Worm (Caenorhabditis elegans) whole organism, L2 larva: ENCODE data around the gene dhs-28.
A peak's percentile ranks its signal among the peaks of the same experiment; 100 is the strongest.

Source experiments
- C34F6.9 ChIP-seq: fragments of 150-350 bp; optimal IDR thresholded peaks from 2 replicates; lab custom pipeline; 2014; ENCODE audit warnings: missing biosample characterization, missing genetic modification characterization
- F13H6.1 ChIP-seq: sonication (generic microtip); optimal IDR thresholded peaks from 2 replicates; lab custom pipeline; 2016; ENCODE audit warnings: missing genetic modification characterization, missing compliant biosample characterization
- Y55F3AM.14 ChIP-seq: fragments of 200-800 bp; sonication (Bioruptor generic); optimal IDR thresholded peaks from 2 replicates; lab custom pipeline; 2018; ENCODE audit warnings: mild to moderate bottlenecking, missing genetic modification characterization, missing compliant biosample characterization
- alr-1 ChIP-seq: fragments of 150-350 bp; optimal IDR thresholded peaks from 2 replicates; lab custom pipeline; 2014; ENCODE audit warnings: missing biosample characterization, missing genetic modification characterization
- aly-2 ChIP-seq: fragments of 150-350 bp; optimal IDR thresholded peaks from 2 replicates; lab custom pipeline; 2014; ENCODE audit warnings: missing biosample characterization, missing genetic modification characterization
- ama-1 ChIP-seq: fragments of 150-350 bp; optimal IDR thresholded peaks from 2 replicates; lab custom pipeline; 2018; ENCODE audit warnings: inconsistent platforms
- ceh-16 ChIP-seq: fragments of 150-350 bp; optimal IDR thresholded peaks from 2 replicates; lab custom pipeline; 2014; ENCODE audit warnings: missing biosample characterization, missing genetic modification characterization
- crh-2 ChIP-seq: sonication (generic microtip); optimal IDR thresholded peaks from 2 replicates; lab custom pipeline; 2017; ENCODE audit warnings: missing biosample characterization, missing genetic modification characterization
- dmd-4 ChIP-seq: sonication (generic microtip); optimal IDR thresholded peaks from 2 replicates; lab custom pipeline; 2017; ENCODE audit warnings: missing biosample characterization, missing genetic modification characterization
- egl-27 ChIP-seq: sonication (generic microtip); optimal IDR thresholded peaks from 3 replicates; lab custom pipeline; 2017; ENCODE audit warnings: missing biosample characterization, missing genetic modification reagents, missing genetic modification characterization
- elt-1 ChIP-seq: fragments of 150-350 bp; optimal IDR thresholded peaks from 2 replicates; lab custom pipeline; 2014; ENCODE audit warnings: missing biosample characterization, missing genetic modification characterization
- fos-1 ChIP-seq: fragments of 150-350 bp; optimal IDR thresholded peaks from 2 replicates; lab custom pipeline; 2014; ENCODE audit warnings: missing biosample characterization, missing genetic modification characterization
- gmeb-1 ChIP-seq: fragments of 150-350 bp; optimal IDR thresholded peaks from 2 replicates; lab custom pipeline; 2014; ENCODE audit warnings: missing biosample characterization, missing genetic modification characterization
- lin-11 ChIP-seq: fragments of 150-350 bp; sonication (generic microtip); optimal IDR thresholded peaks from 2 replicates; lab custom pipeline; 2014; ENCODE audit warnings: missing biosample characterization, missing genetic modification characterization, inconsistent platforms, mixed read lengths
- lin-13 ChIP-seq: fragments of 150-350 bp; optimal IDR thresholded peaks from 2 replicates; lab custom pipeline; 2014; ENCODE audit warnings: missing biosample characterization, missing genetic modification reagents, missing genetic modification characterization
- lsy-2 ChIP-seq, 2 experiments: fragments of 150-350 bp in 1 of 2; sonication (generic microtip) in 1 of 2; optimal IDR thresholded peaks; 2 replicates each; lab custom pipeline; 2014 to 2017; ENCODE audit warnings: missing biosample characterization in 2 of 2, missing genetic modification characterization in 2 of 2
- mab-5 ChIP-seq: fragments of 150-350 bp; optimal IDR thresholded peaks from 2 replicates; lab custom pipeline; 2014; ENCODE audit warnings: missing biosample characterization, missing genetic modification characterization
- mbf-1 ChIP-seq: sonication (generic microtip); optimal IDR thresholded peaks from 2 replicates; lab custom pipeline; 2017; ENCODE audit warnings: missing biosample characterization, missing genetic modification characterization
- nhr-11 ChIP-seq: fragments of 150-350 bp; optimal IDR thresholded peaks from 2 replicates; lab custom pipeline; 2014; ENCODE audit warnings: missing biosample characterization, missing genetic modification characterization
- nhr-12 ChIP-seq: fragments of 150-350 bp; optimal IDR thresholded peaks from 2 replicates; lab custom pipeline; 2014; ENCODE audit warnings: missing biosample characterization, missing genetic modification characterization
- nhr-129 ChIP-seq: fragments of 150-350 bp; optimal IDR thresholded peaks from 2 replicates; lab custom pipeline; 2014; ENCODE audit warnings: missing biosample characterization, missing genetic modification characterization
- nhr-21 ChIP-seq: fragments of 150-350 bp; optimal IDR thresholded peaks from 2 replicates; lab custom pipeline; 2014; ENCODE audit warnings: missing biosample characterization, missing genetic modification characterization
- nhr-23 ChIP-seq: fragments of 150-350 bp; optimal IDR thresholded peaks from 2 replicates; lab custom pipeline; 2014; ENCODE audit warnings: missing biosample characterization, missing genetic modification reagents, missing genetic modification characterization
- nhr-237 ChIP-seq: fragments of 150-350 bp; optimal IDR thresholded peaks from 2 replicates; lab custom pipeline; 2014; ENCODE audit warnings: missing biosample characterization, missing genetic modification characterization
- nhr-25 ChIP-seq: fragments of 150-350 bp; sonication (generic microtip); optimal IDR thresholded peaks from 3 replicates; lab custom pipeline; 2014; ENCODE audit warnings: missing biosample characterization, missing genetic modification characterization
- nhr-6 ChIP-seq: fragments of 150-350 bp; optimal IDR thresholded peaks from 2 replicates; lab custom pipeline; 2014; ENCODE audit warnings: missing biosample characterization, missing genetic modification characterization
- nhr-77 ChIP-seq: fragments of 150-350 bp; optimal IDR thresholded peaks from 2 replicates; lab custom pipeline; 2014; ENCODE audit warnings: missing biosample characterization, missing genetic modification characterization
- peb-1 ChIP-seq: fragments of 150-350 bp; optimal IDR thresholded peaks from 2 replicates; lab custom pipeline; 2014; ENCODE audit warnings: missing biosample characterization, missing genetic modification characterization
- sem-4 ChIP-seq: fragments of 150-350 bp; optimal IDR thresholded peaks from 2 replicates; lab custom pipeline; 2014; ENCODE audit warnings: missing biosample characterization, missing genetic modification reagents, missing genetic modification characterization
- sma-3 ChIP-seq: sonication (generic microtip); optimal IDR thresholded peaks from 2 replicates; lab custom pipeline; 2016; ENCODE audit warnings: missing genetic modification reagents, missing genetic modification characterization, missing compliant biosample characterization
- sma-9 ChIP-seq, 2 experiments: fragments of 150-350 bp in 1 of 2; sonication (generic microtip) in 1 of 2; optimal IDR thresholded peaks; 2 replicates each; lab custom pipeline; 2014 to 2016; ENCODE audit warnings: missing genetic modification characterization in 2 of 2, mild to moderate bottlenecking in 1 of 2, missing biosample characterization in 1 of 2, missing compliant biosample characterization in 1 of 2, missing genetic modification reagents in 1 of 2, moderate library complexity in 1 of 2
- snpc-4 ChIP-seq: fragments of 150-350 bp; optimal IDR thresholded peaks from 2 replicates; lab custom pipeline; 2014; ENCODE audit warnings: missing biosample characterization, missing genetic modification characterization
- unc-39 ChIP-seq: fragments of 150-350 bp; optimal IDR thresholded peaks from 2 replicates; lab custom pipeline; 2014; ENCODE audit warnings: missing biosample characterization, missing genetic modification characterization
- unc-55 ChIP-seq: fragments of 150-350 bp; sonication (generic microtip); optimal IDR thresholded peaks from 3 replicates; lab custom pipeline; 2014; ENCODE audit warnings: missing biosample characterization, missing genetic modification reagents, missing genetic modification characterization
- unc-62 ChIP-seq: fragments of 150-350 bp; optimal IDR thresholded peaks from 2 replicates; lab custom pipeline; 2014; ENCODE audit warnings: missing biosample characterization, missing genetic modification reagents, missing genetic modification characterization
- zag-1 ChIP-seq: fragments of 150-350 bp; optimal IDR thresholded peaks from 2 replicates; lab custom pipeline; 2014; ENCODE audit warnings: missing biosample characterization, missing genetic modification characterization
- ztf-1 ChIP-seq: fragments of 200-800 bp; sonication (Bioruptor generic); conservative IDR thresholded peaks from 2 replicates; pipeline ENCODE4 v1.3.6; 2022; ENCODE audit warnings: missing genetic modification characterization, missing compliant biosample characterization
- ztf-4 ChIP-seq: fragments of 150-350 bp; optimal IDR thresholded peaks from 2 replicates; lab custom pipeline; 2014; ENCODE audit warnings: missing biosample characterization, missing genetic modification characterization

dhs-28 gene

DNA sequence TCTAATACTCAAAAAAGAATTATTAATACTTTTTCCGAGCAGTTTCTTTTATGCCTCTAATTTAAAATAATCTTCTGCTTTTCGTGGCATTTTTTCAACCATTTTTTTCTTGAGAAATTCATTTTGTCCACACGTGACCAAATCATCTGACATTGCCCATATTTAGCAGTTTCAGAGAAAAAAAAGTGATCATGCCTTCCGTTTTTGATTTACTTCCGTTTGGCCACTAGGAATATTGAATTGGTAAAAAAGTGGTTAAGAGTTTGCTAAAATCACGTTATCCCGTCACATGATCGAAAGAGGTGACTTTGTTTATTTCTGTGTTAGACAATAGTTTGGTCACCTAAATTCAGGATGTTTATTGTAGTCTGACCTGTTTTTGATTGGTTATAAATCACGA, 13.8 kb upstream of the dhs-28 start:
- TF ChIP-seq nhr-129 = peak; percentile 43
- no peak for TF ChIP-seq nhr-11 (tag; lab: Kevin White, UChicago)
- TF ChIP-seq C34F6.9 = peak; percentile 38

DNA sequence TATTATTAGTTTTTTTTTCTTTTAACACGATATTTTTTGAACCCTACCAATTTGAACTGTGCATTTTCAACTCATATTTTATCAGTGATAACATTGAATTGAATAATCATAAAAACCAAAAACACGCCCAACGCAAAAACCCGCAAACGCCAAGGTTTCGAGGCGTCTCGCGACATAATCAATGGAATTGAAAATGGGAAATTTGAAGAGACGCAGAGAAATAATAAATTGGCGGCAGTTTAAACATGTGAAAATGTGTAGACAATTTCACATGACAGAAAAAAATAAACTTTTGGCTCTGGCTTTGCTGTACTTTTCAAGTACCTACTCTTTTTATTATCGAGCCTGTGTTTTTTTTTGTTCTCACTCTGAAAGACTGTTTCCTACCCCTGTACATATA, 13.4 kb upstream of the dhs-28 start:
- TF ChIP-seq sma-9 (GFP tag; optimal IDR thresholded peaks at IDR 0.05; lab: Kevin White, UChicago) = peak; percentile 79
- no peak for TF ChIP-seq sma-9 (tag; optimal IDR thresholded peaks at IDR 0.05; lab: Kevin White, UChicago)
- no peak for TF ChIP-seq mbf-1
- TF ChIP-seq ztf-4 (tag; lab: Kevin White, UChicago) = no peak
- TF ChIP-seq sma-3 (GFP tag; lab: Kevin White, UChicago) = peak; percentile 12
- TF ChIP-seq mab-5 (tag; lab: Kevin White, UChicago) = peak; percentile 19
- peak; percentile 17 for TF ChIP-seq lin-11
- TF ChIP-seq nhr-21 = peak; percentile 17
- TF ChIP-seq alr-1 (tag; lab: Kevin White, UChicago) = no peak
- no peak for TF ChIP-seq nhr-237
- peak; percentile 47 for TF ChIP-seq nhr-129
- no peak for TF ChIP-seq elt-1 (tag; lab: Kevin White, UChicago)
- peak; percentile 57 for TF ChIP-seq fos-1 (tag; lab: Kevin White, UChicago)
- peak; percentile 30 for TF ChIP-seq lin-13 (GFP tag; lab: Kevin White, UChicago)
- TF ChIP-seq crh-2 (tag; lab: Kevin White, UChicago) = peak; percentile 64
- no peak for TF ChIP-seq nhr-25 (tag; lab: Kevin White, UChicago)
- no peak for TF ChIP-seq peb-1
- TF ChIP-seq gmeb-1 (tag; lab: Kevin White, UChicago) = peak; percentile 92
- no peak for TF ChIP-seq aly-2
- TF ChIP-seq unc-55 (GFP tag; lab: Kevin White, UChicago) = peak; percentile 75
- peak; percentile 57 for TF ChIP-seq ama-1 (lab: Kevin White, UChicago)
- TF ChIP-seq lsy-2 (tag; optimal IDR thresholded peaks at IDR 0.05; lab: Kevin White, UChicago) = peak in 1 of 2 experiments; percentile 65
- TF ChIP-seq C34F6.9 = peak; percentile 52
- peak; percentile 47 for TF ChIP-seq F13H6.1 (tag; lab: Kevin White, UChicago)
- TF ChIP-seq ceh-16 (tag; lab: Kevin White, UChicago) = no peak
- no peak for TF ChIP-seq zag-1 (tag; lab: Kevin White, UChicago)

DNA sequence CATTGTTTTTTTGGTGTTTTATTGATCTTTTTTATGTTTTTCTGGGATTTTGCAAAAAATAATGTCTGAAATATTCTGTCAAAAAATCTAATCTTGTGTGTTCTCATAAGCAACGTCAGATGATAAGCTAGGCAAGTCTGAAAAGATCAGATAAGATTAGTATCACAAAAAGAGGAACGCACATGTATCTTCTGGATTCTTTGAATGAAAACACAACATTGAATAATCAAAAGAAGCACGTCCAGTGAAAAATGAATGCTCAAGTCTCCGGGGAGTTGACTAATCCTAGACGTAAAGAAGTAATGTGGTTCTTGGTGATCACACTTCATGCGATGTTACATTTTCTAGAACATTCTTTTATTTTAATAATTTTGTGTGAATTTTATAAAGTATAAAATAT, 12.8 kb upstream of the dhs-28 start:
- TF ChIP-seq nhr-21 (no peak), mab-5 (tag; lab: Kevin White, UChicago) (peak; percentile 22), nhr-23 (tag; lab: Kevin White, UChicago) (no peak), unc-55 (GFP tag; lab: Kevin White, UChicago) (peak; percentile 36), peb-1 (no peak), unc-62 (GFP tag; lab: Kevin White, UChicago) (no peak), lin-11 (no peak), fos-1 (tag; lab: Kevin White, UChicago) (no peak), lin-13 (GFP tag; lab: Kevin White, UChicago) (no peak), snpc-4 (no peak), C34F6.9 (peak; percentile 8), dmd-4 (tag; lab: Kevin White, UChicago) (no peak), lsy-2 (tag; optimal IDR thresholded peaks at IDR 0.05; lab: Kevin White, UChicago) (peak in 1 of 2 experiments; percentile 8)

DNA sequence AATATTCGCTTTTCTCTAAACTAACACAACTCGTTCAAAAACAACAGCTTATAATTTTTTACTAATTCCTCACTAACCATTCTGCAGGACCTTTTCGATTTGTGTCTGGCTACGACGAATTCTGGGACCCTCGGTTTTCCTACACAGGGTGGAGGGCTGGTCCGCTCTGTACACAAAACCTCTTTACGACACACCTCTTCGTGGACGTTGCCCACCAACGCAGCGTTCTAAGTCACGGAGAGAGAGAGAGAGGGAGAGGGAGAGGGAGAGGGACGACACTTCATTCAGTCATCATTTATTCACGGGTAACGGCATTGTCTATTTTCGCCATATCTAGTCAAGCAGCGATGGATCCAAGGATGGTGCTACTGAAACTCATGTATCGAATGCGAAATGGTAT, 11.8 kb upstream of the dhs-28 start, which contains the start of gene atg-2:
Gene atg-2, plus strand, starts transcription at position 301 of the 400 bp plus-strand sequence.
- no peak for TF ChIP-seq unc-55 (GFP tag; lab: Kevin White, UChicago)
- no peak for TF ChIP-seq nhr-6 (tag; lab: Kevin White, UChicago)
- TF ChIP-seq unc-39 (tag; lab: Kevin White, UChicago) = no peak
- TF ChIP-seq Y55F3AM.14 (GFP tag; lab: Kevin White, UChicago) = no peak
- TF ChIP-seq nhr-12 (tag; lab: Kevin White, UChicago) = no peak
- no peak for TF ChIP-seq sem-4 (tag; lab: Kevin White, UChicago)
- no peak for TF ChIP-seq lsy-2 (tag; optimal IDR thresholded peaks at IDR 0.05; lab: Kevin White, UChicago)
- no peak for TF ChIP-seq dmd-4 (tag; lab: Kevin White, UChicago)
- no peak for TF ChIP-seq crh-2 (tag; lab: Kevin White, UChicago)
- TF ChIP-seq nhr-77 (tag; lab: Kevin White, UChicago) = no peak
- TF ChIP-seq sma-3 (GFP tag; lab: Kevin White, UChicago) = no peak
- TF ChIP-seq lin-11 = no peak
- TF ChIP-seq egl-27 (tag; lab: Kevin White, UChicago) = no peak
- no peak for TF ChIP-seq ztf-1 (GFP tag; lab: Robert Waterston, UW)
